Fruit fly (Drosophila melanogaster): Measurements from ENCODE around the gene CG45064.

The CG45064 gene

dm6 chrX:14913706-14914303 is 31.4 kb upstream of the CG45064 start, which contains the start of gene CG12398:
Gene CG12398, minus strand, starts transcription at chrX:14913812.
- TF ChIP-seq kay (GFP tag; ENCODE audit: borderline replicate concordance) (no peak), CG7101 (tag; optimal IDR thresholded peaks at IDR 0.05) (no peak), cnc (optimal IDR thresholded peaks at IDR 0.05) (no peak), bab1 (GFP tag; optimal IDR thresholded peaks at IDR 0.05) (peak; percentile 44), tj (GFP tag; optimal IDR thresholded peaks at IDR 0.05) (peak; percentile 94), ovo (GFP tag; optimal IDR thresholded peaks at IDR 0.05) (no peak)

dm6 chrX:14910464-14911349 is 28.3 kb upstream of the CG45064 start, which contains the start of gene CG14406:
Gene CG14406, minus strand, starts transcription at chrX:14910845.
- no peak for TF ChIP-seq CG1620 (GFP tag; optimal IDR thresholded peaks at IDR 0.05)
- TF ChIP-seq CG14711 (tag; optimal IDR thresholded peaks at IDR 0.05), result no peak
- TF ChIP-seq Hr96 (GFP tag; optimal IDR thresholded peaks at IDR 0.05), result no peak
- no peak for TF ChIP-seq CG33017 (tag; optimal IDR thresholded peaks at IDR 0.05)
- TF ChIP-seq CG12768 (GFP tag; optimal IDR thresholded peaks at IDR 0.05), result no peak
- no peak for TF ChIP-seq CG7045 (GFP tag; optimal IDR thresholded peaks at IDR 0.05)
- TF ChIP-seq CG7101 (tag; optimal IDR thresholded peaks at IDR 0.05), result no peak
- no peak for TF ChIP-seq cnc (optimal IDR thresholded peaks at IDR 0.05)
- no peak for TF ChIP-seq tj (GFP tag; optimal IDR thresholded peaks at IDR 0.05)

- TF ChIP-seq CG5204 (GFP tag; optimal IDR thresholded peaks at IDR 0.05) (no peak), toe (GFP tag; optimal IDR thresholded peaks at IDR 0.05) (no peak), CG14711 (tag; optimal IDR thresholded peaks at IDR 0.05) (no peak), pad (GFP tag; optimal IDR thresholded peaks at IDR 0.05) (no peak), kay (GFP tag; ENCODE audit: borderline replicate concordance) (no peak), tj (GFP tag; optimal IDR thresholded peaks at IDR 0.05) (no peak), bab1 (GFP tag; optimal IDR thresholded peaks at IDR 0.05) (no peak)
Measured at dm6 chrX:14909658-14910378, 27.4 kb upstream of the CG45064 start, which contains the start of gene fiz. Gene fiz, minus strand, starts transcription at chrX:14909708.

dm6 chrX:14909051-14909450 is 26.7 kb upstream of the CG45064 start:
- TF ChIP-seq CG12768 (GFP tag; optimal IDR thresholded peaks at IDR 0.05), result no peak
- peak; percentile 47 for TF ChIP-seq CG33017 (tag; optimal IDR thresholded peaks at IDR 0.05)
- no peak for TF ChIP-seq ovo (GFP tag; optimal IDR thresholded peaks at IDR 0.05)
- TF ChIP-seq CG14711 (tag; optimal IDR thresholded peaks at IDR 0.05), result peak; percentile 15
- TF ChIP-seq bab1 (GFP tag; optimal IDR thresholded peaks at IDR 0.05), result no peak
- TF ChIP-seq cnc (optimal IDR thresholded peaks at IDR 0.05), result no peak
- peak; percentile 5 for TF ChIP-seq kay (GFP tag; ENCODE audit: borderline replicate concordance)
- peak; percentile 56 for TF ChIP-seq CG7101 (tag; optimal IDR thresholded peaks at IDR 0.05)
- peak; percentile 21 for TF ChIP-seq CG5204 (GFP tag; optimal IDR thresholded peaks at IDR 0.05)
- TF ChIP-seq Mnt (GFP tag; optimal IDR thresholded peaks at IDR 0.05), result peak; percentile 1
- TF ChIP-seq tj (GFP tag; optimal IDR thresholded peaks at IDR 0.05), result no peak

- TF ChIP-seq kay (GFP tag; ENCODE audit: borderline replicate concordance) (peak; percentile 1), cic (GFP tag; optimal IDR thresholded peaks at IDR 0.05) (no peak), Hr96 (GFP tag; optimal IDR thresholded peaks at IDR 0.05) (peak; percentile 25), Clk (GFP tag; optimal IDR thresholded peaks at IDR 0.05) (no peak), Mnt (GFP tag; optimal IDR thresholded peaks at IDR 0.05) (peak; percentile 1), CG7045 (GFP tag; optimal IDR thresholded peaks at IDR 0.05) (no peak), ovo (GFP tag; optimal IDR thresholded peaks at IDR 0.05) (peak; percentile 11)
Measured at dm6 chrX:14905499-14906044, 23.2 kb upstream of the CG45064 start, which contains the start of gene CG9512. Gene CG9512, minus strand, starts transcription at chrX:14905549.

dm6 chrX:14897592-14897991 is 15.2 kb upstream of the CG45064 start:
- TF ChIP-seq cic (GFP tag; optimal IDR thresholded peaks at IDR 0.05), result no peak
- no peak for TF ChIP-seq Hr96 (GFP tag; optimal IDR thresholded peaks at IDR 0.05)
- TF ChIP-seq CG14711 (tag; optimal IDR thresholded peaks at IDR 0.05), result no peak
- TF ChIP-seq kay (GFP tag; ENCODE audit: borderline replicate concordance), result no peak
- no peak for TF ChIP-seq Clk (GFP tag; optimal IDR thresholded peaks at IDR 0.05)

- TF ChIP-seq cnc (optimal IDR thresholded peaks at IDR 0.05), result no peak
- TF ChIP-seq bab1 (GFP tag; optimal IDR thresholded peaks at IDR 0.05), result no peak
- TF ChIP-seq CG7045 (GFP tag; optimal IDR thresholded peaks at IDR 0.05), result no peak
- TF ChIP-seq toe (GFP tag; optimal IDR thresholded peaks at IDR 0.05), result no peak
- TF ChIP-seq Mnt (GFP tag; optimal IDR thresholded peaks at IDR 0.05), result no peak
Measured at dm6 chrX:14896791-14897190, 14.4 kb upstream of the CG45064 start, which contains the start of gene CG9514. Gene CG9514, minus strand, starts transcription at chrX:14896891.
